Worm (Caenorhabditis elegans) whole organism, midembryonic: ENCODE data around the gene unc-8.
A peak's percentile ranks its signal among the peaks of the same experiment; 100 is the strongest.

Experiments
- T22C8.4 ChIP-seq: fragments of 200-800 bp; sonication (Bioruptor generic); IDR thresholded peaks from 2 replicates; pipeline ENCODE4 v1.3.6; 2022; ENCODE audit warnings: missing genetic modification characterization, missing compliant biosample characterization
- cog-1 ChIP-seq: sonication (generic microtip); optimal IDR thresholded peaks from 2 replicates; lab custom pipeline; 2016; ENCODE audit warnings: missing genetic modification characterization, missing compliant biosample characterization
- flt-1 ChIP-seq: fragments of 200-800 bp; sonication (Bioruptor generic); IDR thresholded peaks from 2 replicates; pipeline ENCODE4 v1.3.6; 2022; ENCODE audit warnings: missing genetic modification characterization, missing compliant biosample characterization
- klf-2 ChIP-seq: fragments of 200-800 bp; sonication (Bioruptor generic); conservative IDR thresholded peaks from 2 replicates; pipeline ENCODE4 v1.3.6; 2022; ENCODE audit warnings: missing genetic modification reagents, missing genetic modification characterization, missing compliant biosample characterization
- med-1 ChIP-seq: sonication (generic microtip); optimal IDR thresholded peaks from 2 replicates; lab custom pipeline; 2017; ENCODE audit warnings: missing genetic modification characterization, mild to moderate bottlenecking, missing compliant biosample characterization, antibody characterized with exemption, missing genetic modification reagents; ENCODE audit not compliant: insufficient read depth
- ref-1 ChIP-seq: fragments of 200-800 bp; sonication (Bioruptor generic); conservative IDR thresholded peaks from 2 replicates; pipeline ENCODE4 v1.3.6; 2022; ENCODE audit warnings: missing genetic modification reagents, missing genetic modification characterization, missing compliant biosample characterization
- tab-1 ChIP-seq: fragments of 200-800 bp; sonication (Bioruptor generic); IDR thresholded peaks from 2 replicates; pipeline ENCODE4 v1.3.6; 2022; ENCODE audit warnings: missing genetic modification characterization, missing compliant biosample characterization
- ztf-23 ChIP-seq: fragments of 200-800 bp; sonication (Bioruptor generic); IDR thresholded peaks from 2 replicates; pipeline ENCODE4 v1.3.6; 2022; ENCODE audit warnings: missing genetic modification reagents, missing genetic modification characterization, missing compliant biosample characterization
- ztf-29 ChIP-seq: fragments of 200-800 bp; sonication (Bioruptor generic); IDR thresholded peaks from 2 replicates; pipeline ENCODE4 v1.3.6; 2022; ENCODE audit warnings: missing genetic modification reagents, missing genetic modification characterization, missing compliant biosample characterization

Gene unc-8

DNA sequence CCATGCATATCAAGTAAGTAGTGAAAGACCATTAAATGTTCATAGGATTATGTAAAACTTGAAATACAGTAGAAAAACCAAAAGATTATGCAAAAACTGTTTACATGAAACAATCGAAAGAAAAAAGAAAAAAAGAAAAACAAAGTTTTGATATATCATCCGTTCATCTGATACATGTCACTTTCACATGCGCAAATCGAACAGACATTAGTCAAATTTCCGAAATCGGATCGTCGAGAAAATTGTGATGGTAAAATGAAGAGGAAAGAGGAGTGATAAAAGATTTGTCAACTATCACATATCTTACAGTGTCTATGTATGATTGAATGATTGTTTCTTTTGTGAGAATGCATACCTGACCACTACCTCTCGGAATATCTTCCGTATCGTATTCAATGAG is 12.0 kb downstream of the unc-8 start:
- TF ChIP-seq cog-1 (tag; lab: Kevin White, UChicago) (no peak), med-1 (GFP tag; lab: Kevin White, UChicago) (no peak), ztf-23 (no peak), ref-1 (GFP tag; lab: Robert Waterston, UW) (no peak), tab-1 (GFP tag; lab: Robert Waterston, UW) (no peak), ztf-29 (GFP tag; lab: Robert Waterston, UW) (no peak), klf-2 (no peak), flt-1 (GFP tag; lab: Robert Waterston, UW) (no peak), T22C8.4 (no peak)

DNA sequence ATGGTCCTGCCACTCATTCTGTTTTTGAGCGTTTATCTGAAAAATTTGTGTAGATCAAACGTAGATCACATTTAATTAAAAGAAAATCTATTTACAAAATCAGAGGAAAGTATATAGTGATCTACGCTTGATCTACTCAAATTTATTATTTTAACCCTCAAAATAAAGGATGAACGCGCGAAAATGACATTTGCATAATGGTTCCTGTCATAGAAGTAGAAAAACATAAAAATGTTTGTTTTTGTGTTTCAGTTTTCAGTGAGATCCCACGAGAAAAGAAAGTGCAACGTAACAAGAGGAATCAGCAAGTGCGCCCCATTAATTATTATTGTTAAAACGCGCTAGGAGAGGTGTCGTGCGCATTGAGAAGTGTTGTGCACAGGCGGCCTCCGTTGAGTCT is 14.4 kb downstream of the unc-8 start:
- no peak for TF ChIP-seq tab-1 (GFP tag; lab: Robert Waterston, UW)
- no peak for TF ChIP-seq flt-1 (GFP tag; lab: Robert Waterston, UW)
- TF ChIP-seq klf-2, result no peak
- TF ChIP-seq med-1 (GFP tag; lab: Kevin White, UChicago), result no peak
- TF ChIP-seq cog-1 (tag; lab: Kevin White, UChicago), result no peak
- no peak for TF ChIP-seq ref-1 (GFP tag; lab: Robert Waterston, UW)
- no peak for TF ChIP-seq ztf-23
- TF ChIP-seq ztf-29 (GFP tag; lab: Robert Waterston, UW), result no peak
- no peak for TF ChIP-seq T22C8.4

DNA sequence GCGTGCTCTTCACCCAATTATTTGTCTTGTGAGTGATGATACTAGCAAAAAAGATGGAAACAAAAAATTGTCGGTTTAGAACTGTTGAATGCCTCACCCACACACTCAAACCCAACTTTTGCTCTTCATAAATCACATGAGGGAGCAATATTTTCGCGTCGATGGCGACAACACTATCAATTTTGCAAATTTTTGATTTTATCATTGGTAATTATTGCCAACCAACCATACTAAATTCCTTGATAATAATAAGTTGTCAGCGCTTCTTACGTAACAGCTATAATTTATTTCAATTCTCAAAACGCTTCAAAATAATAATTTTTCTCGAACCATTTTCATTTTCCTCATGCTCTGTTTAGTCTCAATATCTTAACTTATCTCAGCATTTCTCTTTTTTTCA is 15.8 kb downstream of the unc-8 start:
- TF ChIP-seq flt-1 (GFP tag; lab: Robert Waterston, UW) (no peak), cog-1 (tag; lab: Kevin White, UChicago) (no peak), ref-1 (GFP tag; lab: Robert Waterston, UW) (no peak), med-1 (GFP tag; lab: Kevin White, UChicago) (no peak), ztf-23 (no peak), tab-1 (GFP tag; lab: Robert Waterston, UW) (no peak), T22C8.4 (no peak), klf-2 (no peak), ztf-29 (GFP tag; lab: Robert Waterston, UW) (no peak)

DNA sequence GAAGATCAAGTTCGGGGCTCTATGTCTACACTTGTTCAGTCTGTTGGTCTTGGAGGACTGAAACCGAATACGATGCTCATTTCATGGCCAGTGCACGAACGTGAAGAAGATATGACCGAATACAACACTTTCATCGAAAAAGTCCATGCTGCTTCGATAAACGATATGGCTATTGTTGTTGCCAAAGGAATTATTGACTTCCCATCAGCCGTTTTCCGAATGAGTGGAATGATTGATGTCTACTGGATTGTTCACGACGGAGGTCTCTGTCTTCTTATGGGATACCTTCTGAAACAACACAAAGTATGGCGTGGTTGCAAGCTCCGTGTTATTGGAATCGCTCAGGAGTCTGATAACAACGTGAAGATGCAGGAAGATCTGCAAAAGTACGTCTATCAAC is 19.3 kb downstream of the unc-8 start:
- TF ChIP-seq T22C8.4 (no peak), med-1 (GFP tag; lab: Kevin White, UChicago) (no peak), cog-1 (tag; lab: Kevin White, UChicago) (no peak), klf-2 (no peak), ztf-29 (GFP tag; lab: Robert Waterston, UW) (no peak), flt-1 (GFP tag; lab: Robert Waterston, UW) (no peak), ztf-23 (no peak), ref-1 (GFP tag; lab: Robert Waterston, UW) (no peak), tab-1 (GFP tag; lab: Robert Waterston, UW) (no peak)

DNA sequence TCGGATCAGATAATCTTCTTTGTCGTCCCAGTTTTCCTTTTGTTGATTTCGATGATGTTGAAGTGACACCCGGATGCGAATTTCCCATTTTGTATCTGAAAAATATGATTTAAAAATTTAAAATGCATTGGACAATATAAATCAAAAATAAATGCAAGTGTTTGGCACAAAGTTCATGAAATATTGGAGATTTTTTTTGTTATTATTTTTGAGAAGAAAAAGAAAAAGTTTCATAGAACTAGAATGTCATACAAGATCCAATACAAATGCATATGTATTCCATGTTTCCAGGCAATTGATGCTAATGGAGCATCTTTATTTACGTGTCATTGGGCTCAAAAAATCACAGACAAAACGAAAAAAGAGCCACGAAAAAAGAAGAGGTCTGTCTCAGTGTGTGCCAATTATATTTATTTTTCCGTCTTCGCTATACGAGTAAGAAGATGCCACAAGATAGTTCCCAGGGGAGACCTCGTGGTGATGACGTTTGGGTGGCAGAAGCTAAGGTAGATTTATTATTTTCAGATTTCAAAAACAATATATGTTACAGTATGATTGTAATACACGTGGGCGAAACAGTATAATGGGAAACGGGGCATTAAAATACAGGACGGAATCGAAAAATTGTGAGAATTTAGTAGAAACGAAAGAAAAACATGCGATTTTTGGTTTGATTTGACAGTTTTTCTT is 22.6 kb downstream of the unc-8 start, which contains the start of the genes glb-23 and R13A1.1:
glb-23 (minus strand) TSS at position 101 of the 690 bp plus-strand sequence.
R13A1.1 (plus strand) TSS at position 640 of the 690 bp plus-strand sequence.
- TF ChIP-seq T22C8.4 (no peak), tab-1 (GFP tag; lab: Robert Waterston, UW) (no peak), cog-1 (tag; lab: Kevin White, UChicago) (no peak), ztf-29 (GFP tag; lab: Robert Waterston, UW) (no peak)

DNA sequence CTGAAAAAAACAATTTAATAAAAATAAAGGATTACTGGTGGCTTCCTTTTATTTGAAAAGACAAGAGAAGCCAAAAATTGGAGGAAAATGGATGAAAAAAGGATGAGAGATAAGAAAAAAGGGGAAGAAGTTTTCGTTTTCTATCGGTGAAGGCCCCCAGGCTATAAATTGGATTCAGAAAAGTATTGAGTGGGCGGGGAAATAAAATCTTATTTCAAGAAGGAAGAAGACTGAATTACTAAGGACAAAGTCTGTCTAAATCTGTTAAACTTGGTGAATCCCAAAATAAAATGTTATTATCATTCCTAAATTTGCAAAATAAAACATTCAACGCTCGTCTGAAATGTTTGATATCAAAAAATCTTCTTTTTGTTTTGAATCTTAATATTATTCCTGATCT is 25.1 kb downstream of the unc-8 start:
- TF ChIP-seq ztf-29 (GFP tag; lab: Robert Waterston, UW), result no peak
- no peak for TF ChIP-seq flt-1 (GFP tag; lab: Robert Waterston, UW)
- no peak for TF ChIP-seq cog-1 (tag; lab: Kevin White, UChicago)
- no peak for TF ChIP-seq klf-2
- TF ChIP-seq ztf-23, result no peak
- TF ChIP-seq T22C8.4, result no peak
- TF ChIP-seq med-1 (GFP tag; lab: Kevin White, UChicago), result no peak
- TF ChIP-seq ref-1 (GFP tag; lab: Robert Waterston, UW), result no peak
- no peak for TF ChIP-seq tab-1 (GFP tag; lab: Robert Waterston, UW)

DNA sequence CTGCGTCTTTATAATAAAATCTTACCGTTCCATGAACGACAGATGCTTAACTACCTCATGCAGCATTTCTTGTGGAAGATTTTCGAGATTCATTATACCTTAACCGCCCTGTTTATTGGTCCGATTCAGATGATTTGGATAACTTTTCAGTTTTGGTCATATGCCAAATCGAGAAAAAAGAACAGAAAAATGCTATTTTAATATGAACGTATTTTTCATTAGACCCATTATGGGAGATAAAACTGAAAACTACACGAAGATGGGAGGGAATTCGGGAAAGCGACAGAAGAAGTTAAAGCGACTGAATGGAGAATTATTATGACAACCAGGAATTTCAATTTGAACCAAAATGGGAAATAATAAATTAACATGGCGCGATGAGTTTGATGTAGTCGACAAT is 30.1 kb downstream of the unc-8 start, which contains the start of gene R13A1.10:
R13A1.10 (minus strand) TSS at position 101 of the 400 bp plus-strand sequence.
- TF ChIP-seq ztf-23 (no peak), ztf-29 (GFP tag; lab: Robert Waterston, UW) (no peak), tab-1 (GFP tag; lab: Robert Waterston, UW) (no peak), flt-1 (GFP tag; lab: Robert Waterston, UW) (no peak), med-1 (GFP tag; lab: Kevin White, UChicago) (no peak), klf-2 (no peak)

DNA sequence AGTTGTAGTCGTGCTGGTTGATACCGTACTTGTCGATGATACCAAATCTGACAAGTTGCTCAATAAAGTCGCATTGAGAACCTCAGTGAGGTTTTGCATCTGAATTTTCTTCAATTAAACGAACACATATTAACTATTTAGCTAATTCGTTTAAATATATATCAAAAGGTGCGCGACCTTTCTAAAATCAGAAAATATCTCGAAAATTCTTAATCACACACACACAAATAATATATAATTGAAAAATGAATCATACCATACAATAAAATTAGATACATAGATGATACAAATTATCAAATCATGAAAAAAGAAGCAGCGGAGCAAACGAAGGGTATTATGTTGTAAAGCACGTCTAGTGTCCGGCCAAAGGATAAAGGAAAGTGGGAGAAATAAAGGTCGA is 31.3 kb downstream of the unc-8 start, which contains the start of gene D2024.5:
D2024.5 (minus strand) TSS at position 101 of the 400 bp plus-strand sequence.
- no peak for TF ChIP-seq flt-1 (GFP tag; lab: Robert Waterston, UW)

DNA sequence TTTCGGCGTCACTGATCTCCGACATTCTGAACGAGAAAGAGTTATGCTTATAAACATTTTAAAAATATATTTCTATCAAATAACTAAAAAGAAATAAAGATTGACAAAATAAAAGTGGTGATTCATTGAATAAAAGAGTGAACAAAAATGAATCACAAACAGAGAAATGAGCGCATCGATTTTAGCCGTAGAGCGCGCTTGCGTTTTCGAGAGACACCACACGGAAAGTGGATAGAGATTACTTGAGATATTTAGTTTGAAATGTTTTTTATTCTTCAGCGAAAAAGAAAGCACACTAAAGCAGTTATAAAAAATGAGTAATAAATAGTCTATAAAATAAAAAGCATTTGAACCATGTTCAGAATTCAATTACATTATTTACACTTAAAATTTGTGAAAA is 33.2 kb downstream of the unc-8 start, which contains the start of gene cap-1:
cap-1 (minus strand) TSS at position 26 of the 400 bp plus-strand sequence.
- TF ChIP-seq cog-1 (tag; lab: Kevin White, UChicago) (peak; percentile 33), ztf-29 (GFP tag; lab: Robert Waterston, UW) (no peak), tab-1 (GFP tag; lab: Robert Waterston, UW) (no peak), flt-1 (GFP tag; lab: Robert Waterston, UW) (peak; percentile 60), klf-2 (no peak), med-1 (GFP tag; lab: Kevin White, UChicago) (no peak), ref-1 (GFP tag; lab: Robert Waterston, UW) (no peak), ztf-23 (no peak), T22C8.4 (peak; percentile 78)

DNA sequence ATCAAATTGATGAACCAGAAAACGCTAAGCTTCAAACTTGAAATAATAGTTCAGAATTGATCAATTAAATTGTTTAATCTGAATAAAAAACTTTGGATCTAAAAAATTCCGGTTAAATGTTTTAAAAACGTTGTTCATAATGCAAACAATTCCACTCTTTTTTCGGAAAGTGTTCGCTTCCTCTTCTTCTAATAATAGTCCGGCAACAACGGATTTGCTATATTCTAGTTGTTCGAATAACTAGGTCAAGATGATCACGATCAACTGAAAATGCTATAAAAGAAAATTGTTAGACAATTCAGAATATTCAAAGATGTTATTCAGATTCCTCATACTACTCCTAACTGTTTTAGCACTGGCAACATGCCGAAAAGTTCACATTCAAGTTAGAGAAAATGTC is 34.0 kb downstream of the unc-8 start, which contains the start of gene D2024.4:
D2024.4 (plus strand) TSS at position 301 of the 400 bp plus-strand sequence.
- TF ChIP-seq klf-2 (no peak), ztf-23 (no peak), med-1 (GFP tag; lab: Kevin White, UChicago) (no peak), ztf-29 (GFP tag; lab: Robert Waterston, UW) (no peak), tab-1 (GFP tag; lab: Robert Waterston, UW) (no peak), flt-1 (GFP tag; lab: Robert Waterston, UW) (no peak), cog-1 (tag; lab: Kevin White, UChicago) (no peak), T22C8.4 (no peak), ref-1 (GFP tag; lab: Robert Waterston, UW) (no peak)
